Worm (Caenorhabditis elegans): ENCODE measurements around the gene cec-6.

DNA sequence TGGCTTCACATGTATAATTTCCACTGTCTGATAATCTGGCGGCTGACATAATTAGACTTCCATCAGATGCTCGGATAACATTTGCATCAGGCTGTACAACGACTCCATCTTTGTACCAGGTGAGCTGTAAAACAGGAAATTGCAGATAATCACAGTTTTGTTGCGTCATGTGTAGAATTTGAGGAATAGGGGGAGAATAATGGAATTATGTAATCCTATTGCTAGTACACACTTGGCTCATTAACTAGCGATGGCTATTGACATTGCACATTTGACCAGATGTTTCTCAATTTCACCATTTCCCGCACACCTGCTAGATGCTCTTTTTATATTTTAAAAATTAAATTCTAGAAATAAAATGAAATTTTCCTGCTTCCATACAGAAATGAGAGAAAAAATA is 43.2 kb upstream of the cec-6 start:
- TF ChIP-seq him-1 (tag; optimal IDR thresholded peaks at IDR 0.05) (no peak), dao-5 (tag; optimal IDR thresholded peaks at IDR 0.05) (no peak)

All from whole organism, L4/young adult.